Worm (Caenorhabditis elegans) whole organism, L2 larva: Measurements from ENCODE around the gene ZK1128.7.
A peak's percentile ranks its signal among the peaks of the same experiment; 100 is the strongest.

Source experiments
- C34F6.9 ChIP-seq: fragments of 150-350 bp; optimal IDR thresholded peaks from 2 replicates; lab custom pipeline; 2014; ENCODE audit warnings: missing biosample characterization, missing genetic modification characterization
- F13H6.1 ChIP-seq: sonication (generic microtip); optimal IDR thresholded peaks from 2 replicates; lab custom pipeline; 2016; ENCODE audit warnings: missing genetic modification characterization, missing compliant biosample characterization
- R02D3.7 ChIP-seq: fragments of 150-350 bp; optimal IDR thresholded peaks from 2 replicates; lab custom pipeline; 2014; ENCODE audit warnings: missing biosample characterization, missing genetic modification characterization
- Y55F3AM.14 ChIP-seq: fragments of 200-800 bp; sonication (Bioruptor generic); optimal IDR thresholded peaks from 2 replicates; lab custom pipeline; 2018; ENCODE audit warnings: mild to moderate bottlenecking, missing genetic modification characterization, missing compliant biosample characterization
- ZK546.5 ChIP-seq: sonication (generic microtip); optimal IDR thresholded peaks from 2 replicates; lab custom pipeline; 2017; ENCODE audit warnings: missing biosample characterization, missing genetic modification characterization
- alr-1 ChIP-seq: fragments of 150-350 bp; optimal IDR thresholded peaks from 2 replicates; lab custom pipeline; 2014; ENCODE audit warnings: missing biosample characterization, missing genetic modification characterization
- aly-2 ChIP-seq: fragments of 150-350 bp; optimal IDR thresholded peaks from 2 replicates; lab custom pipeline; 2014; ENCODE audit warnings: missing biosample characterization, missing genetic modification characterization
- ama-1 ChIP-seq: fragments of 150-350 bp; optimal IDR thresholded peaks from 2 replicates; lab custom pipeline; 2018; ENCODE audit warnings: inconsistent platforms
- blmp-1 ChIP-seq: sonication (generic microtip); optimal IDR thresholded peaks from 2 replicates; lab custom pipeline; 2017; ENCODE audit warnings: missing genetic modification characterization, mild to moderate bottlenecking, missing compliant biosample characterization, antibody characterized with exemption, moderate library complexity; ENCODE audit not compliant: insufficient read depth
- ceh-16 ChIP-seq: fragments of 150-350 bp; optimal IDR thresholded peaks from 2 replicates; lab custom pipeline; 2014; ENCODE audit warnings: missing biosample characterization, missing genetic modification characterization
- ceh-82 ChIP-seq: fragments of 150-350 bp; optimal IDR thresholded peaks from 2 replicates; lab custom pipeline; 2014; ENCODE audit warnings: missing biosample characterization, missing genetic modification characterization
- crh-2 ChIP-seq: sonication (generic microtip); optimal IDR thresholded peaks from 2 replicates; lab custom pipeline; 2017; ENCODE audit warnings: missing biosample characterization, missing genetic modification characterization
- dmd-4 ChIP-seq: sonication (generic microtip); optimal IDR thresholded peaks from 2 replicates; lab custom pipeline; 2017; ENCODE audit warnings: missing biosample characterization, missing genetic modification characterization
- egl-27 ChIP-seq: sonication (generic microtip); optimal IDR thresholded peaks from 3 replicates; lab custom pipeline; 2017; ENCODE audit warnings: missing biosample characterization, missing genetic modification reagents, missing genetic modification characterization
- elt-3 ChIP-seq: sonication (generic microtip); optimal IDR thresholded peaks from 2 replicates; lab custom pipeline; 2017; ENCODE audit warnings: missing biosample characterization, missing genetic modification characterization
- fos-1 ChIP-seq: fragments of 150-350 bp; optimal IDR thresholded peaks from 2 replicates; lab custom pipeline; 2014; ENCODE audit warnings: missing biosample characterization, missing genetic modification characterization
- gmeb-1 ChIP-seq: fragments of 150-350 bp; optimal IDR thresholded peaks from 2 replicates; lab custom pipeline; 2014; ENCODE audit warnings: missing biosample characterization, missing genetic modification characterization
- lin-11 ChIP-seq: fragments of 150-350 bp; sonication (generic microtip); optimal IDR thresholded peaks from 2 replicates; lab custom pipeline; 2014; ENCODE audit warnings: missing biosample characterization, missing genetic modification characterization, inconsistent platforms, mixed read lengths
- lin-13 ChIP-seq: fragments of 150-350 bp; optimal IDR thresholded peaks from 2 replicates; lab custom pipeline; 2014; ENCODE audit warnings: missing biosample characterization, missing genetic modification reagents, missing genetic modification characterization
- lin-39 ChIP-seq: fragments of 150-350 bp; optimal IDR thresholded peaks from 2 replicates; lab custom pipeline; 2014; ENCODE audit warnings: missing biosample characterization, missing genetic modification reagents, missing genetic modification characterization
- lsy-2 ChIP-seq, 2 experiments: fragments of 150-350 bp in 1 of 2; sonication (generic microtip) in 1 of 2; optimal IDR thresholded peaks; 2 replicates each; lab custom pipeline; 2014 to 2017; ENCODE audit warnings: missing biosample characterization in 2 of 2, missing genetic modification characterization in 2 of 2
- mab-5 ChIP-seq: fragments of 150-350 bp; optimal IDR thresholded peaks from 2 replicates; lab custom pipeline; 2014; ENCODE audit warnings: missing biosample characterization, missing genetic modification characterization
- mbf-1 ChIP-seq: sonication (generic microtip); optimal IDR thresholded peaks from 2 replicates; lab custom pipeline; 2017; ENCODE audit warnings: missing biosample characterization, missing genetic modification characterization
- mdl-1 ChIP-seq, 2 experiments: fragments of 150-350 bp in 1 of 2; sonication (generic microtip) in 1 of 2; optimal IDR thresholded peaks; 2 replicates each; lab custom pipeline; 2017; ENCODE audit warnings: missing biosample characterization in 2 of 2, missing genetic modification characterization in 2 of 2
- nhr-10 ChIP-seq: sonication (generic microtip); optimal IDR thresholded peaks from 2 replicates; lab custom pipeline; 2017; ENCODE audit warnings: missing biosample characterization, missing genetic modification characterization
- nhr-11 ChIP-seq: fragments of 150-350 bp; optimal IDR thresholded peaks from 2 replicates; lab custom pipeline; 2014; ENCODE audit warnings: missing biosample characterization, missing genetic modification characterization
- nhr-12 ChIP-seq: fragments of 150-350 bp; optimal IDR thresholded peaks from 2 replicates; lab custom pipeline; 2014; ENCODE audit warnings: missing biosample characterization, missing genetic modification characterization
- nhr-129 ChIP-seq: fragments of 150-350 bp; optimal IDR thresholded peaks from 2 replicates; lab custom pipeline; 2014; ENCODE audit warnings: missing biosample characterization, missing genetic modification characterization
- nhr-21 ChIP-seq: fragments of 150-350 bp; optimal IDR thresholded peaks from 2 replicates; lab custom pipeline; 2014; ENCODE audit warnings: missing biosample characterization, missing genetic modification characterization
- nhr-23 ChIP-seq: fragments of 150-350 bp; optimal IDR thresholded peaks from 2 replicates; lab custom pipeline; 2014; ENCODE audit warnings: missing biosample characterization, missing genetic modification reagents, missing genetic modification characterization
- nhr-237 ChIP-seq: fragments of 150-350 bp; optimal IDR thresholded peaks from 2 replicates; lab custom pipeline; 2014; ENCODE audit warnings: missing biosample characterization, missing genetic modification characterization
- nhr-25 ChIP-seq: fragments of 150-350 bp; sonication (generic microtip); optimal IDR thresholded peaks from 3 replicates; lab custom pipeline; 2014; ENCODE audit warnings: missing biosample characterization, missing genetic modification characterization
- nhr-6 ChIP-seq: fragments of 150-350 bp; optimal IDR thresholded peaks from 2 replicates; lab custom pipeline; 2014; ENCODE audit warnings: missing biosample characterization, missing genetic modification characterization
- nhr-77 ChIP-seq: fragments of 150-350 bp; optimal IDR thresholded peaks from 2 replicates; lab custom pipeline; 2014; ENCODE audit warnings: missing biosample characterization, missing genetic modification characterization
- peb-1 ChIP-seq: fragments of 150-350 bp; optimal IDR thresholded peaks from 2 replicates; lab custom pipeline; 2014; ENCODE audit warnings: missing biosample characterization, missing genetic modification characterization
- sem-4 ChIP-seq: fragments of 150-350 bp; optimal IDR thresholded peaks from 2 replicates; lab custom pipeline; 2014; ENCODE audit warnings: missing biosample characterization, missing genetic modification reagents, missing genetic modification characterization
- skn-1 ChIP-seq: sonication (generic microtip); optimal IDR thresholded peaks from 2 replicates; lab custom pipeline; 2017; ENCODE audit warnings: missing biosample characterization, missing genetic modification characterization
- sma-3 ChIP-seq: sonication (generic microtip); optimal IDR thresholded peaks from 2 replicates; lab custom pipeline; 2016; ENCODE audit warnings: missing genetic modification reagents, missing genetic modification characterization, missing compliant biosample characterization
- sma-9 ChIP-seq, 2 experiments: fragments of 150-350 bp in 1 of 2; sonication (generic microtip) in 1 of 2; optimal IDR thresholded peaks; 2 replicates each; lab custom pipeline; 2014 to 2016; ENCODE audit warnings: missing genetic modification characterization in 2 of 2, mild to moderate bottlenecking in 1 of 2, missing biosample characterization in 1 of 2, missing compliant biosample characterization in 1 of 2, missing genetic modification reagents in 1 of 2, moderate library complexity in 1 of 2
- snpc-4 ChIP-seq: fragments of 150-350 bp; optimal IDR thresholded peaks from 2 replicates; lab custom pipeline; 2014; ENCODE audit warnings: missing biosample characterization, missing genetic modification characterization
- unc-39 ChIP-seq: fragments of 150-350 bp; optimal IDR thresholded peaks from 2 replicates; lab custom pipeline; 2014; ENCODE audit warnings: missing biosample characterization, missing genetic modification characterization
- unc-55 ChIP-seq: fragments of 150-350 bp; sonication (generic microtip); optimal IDR thresholded peaks from 3 replicates; lab custom pipeline; 2014; ENCODE audit warnings: missing biosample characterization, missing genetic modification reagents, missing genetic modification characterization
- unc-62 ChIP-seq: fragments of 150-350 bp; optimal IDR thresholded peaks from 2 replicates; lab custom pipeline; 2014; ENCODE audit warnings: missing biosample characterization, missing genetic modification reagents, missing genetic modification characterization
- zag-1 ChIP-seq: fragments of 150-350 bp; optimal IDR thresholded peaks from 2 replicates; lab custom pipeline; 2014; ENCODE audit warnings: missing biosample characterization, missing genetic modification characterization
- ztf-1 ChIP-seq: fragments of 200-800 bp; sonication (Bioruptor generic); conservative IDR thresholded peaks from 2 replicates; pipeline ENCODE4 v1.3.6; 2022; ENCODE audit warnings: missing genetic modification characterization, missing compliant biosample characterization
- ztf-11 ChIP-seq: sonication (generic microtip); optimal IDR thresholded peaks from 2 replicates; lab custom pipeline; 2017; ENCODE audit warnings: missing biosample characterization, missing genetic modification characterization
- ztf-4 ChIP-seq: fragments of 150-350 bp; optimal IDR thresholded peaks from 2 replicates; lab custom pipeline; 2014; ENCODE audit warnings: missing biosample characterization, missing genetic modification characterization

The ZK1128.7 gene

ce11 chrIII:10151719-10152118 is 14.9 kb downstream of the ZK1128.7 start (continued):
- no peak for TF ChIP-seq gmeb-1 (tag; lab: Kevin White, UChicago)
- TF ChIP-seq ztf-11 (tag; lab: Kevin White, UChicago), result no peak
- no peak for TF ChIP-seq mdl-1 (tag; optimal IDR thresholded peaks at IDR 0.05; lab: Kevin White, UChicago)
- TF ChIP-seq ZK546.5 (tag; lab: Kevin White, UChicago), result no peak
- no peak for TF ChIP-seq ztf-1 (GFP tag; lab: Robert Waterston, UW)
- TF ChIP-seq C34F6.9, result peak; percentile 70
- peak; percentile 27 for TF ChIP-seq mab-5 (tag; lab: Kevin White, UChicago)
- TF ChIP-seq crh-2, result peak; percentile 46
- TF ChIP-seq, all 48 proteins: peak for 12

DNA sequence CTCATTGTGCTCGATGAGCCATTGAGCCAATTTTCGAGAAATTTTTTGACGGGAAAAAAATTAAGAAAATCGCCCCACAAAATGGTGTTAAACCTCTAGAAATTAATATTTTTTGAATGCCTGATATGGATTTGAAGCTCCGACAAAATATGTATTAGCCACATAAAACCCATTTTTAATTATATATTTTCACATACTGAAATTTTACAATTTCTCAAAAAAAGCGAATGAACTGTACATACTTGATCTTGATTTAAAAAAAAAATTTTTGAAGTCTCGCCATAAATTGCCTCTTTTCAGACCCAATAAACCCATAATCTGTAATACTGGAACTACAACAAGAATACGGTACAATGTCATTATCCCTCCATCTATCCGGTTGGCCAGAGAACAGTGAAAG is 15.7 kb downstream of the ZK1128.7 start, which contains the start of gene nac-3:
Gene nac-3 (plus strand): TSS at position 301 of the 400 bp plus-strand sequence.
- no peak for TF ChIP-seq Y55F3AM.14 (GFP tag; lab: Kevin White, UChicago)
- no peak for TF ChIP-seq sma-3 (GFP tag; lab: Kevin White, UChicago)
- TF ChIP-seq fos-1, result no peak
- no peak for TF ChIP-seq crh-2
- TF ChIP-seq ceh-16 (tag; lab: Kevin White, UChicago), result no peak
- no peak for TF ChIP-seq mdl-1 (tag; optimal IDR thresholded peaks at IDR 0.05; lab: Kevin White, UChicago)
- TF ChIP-seq lin-39 (tag; lab: Kevin White, UChicago), result no peak
- TF ChIP-seq nhr-11 (tag; lab: Kevin White, UChicago), result no peak
- no peak for TF ChIP-seq egl-27 (tag; lab: Kevin White, UChicago)
- TF ChIP-seq C34F6.9, result no peak
- TF ChIP-seq ama-1, result no peak
- TF ChIP-seq ztf-4 (tag; lab: Kevin White, UChicago), result no peak
- TF ChIP-seq ztf-11 (tag; lab: Kevin White, UChicago), result no peak
- no peak for TF ChIP-seq skn-1 (tag; lab: Kevin White, UChicago)
- TF ChIP-seq ztf-1 (GFP tag; lab: Robert Waterston, UW), result no peak
- TF ChIP-seq elt-3 (tag; lab: Kevin White, UChicago), result no peak
- TF ChIP-seq nhr-25 (tag; lab: Kevin White, UChicago), result no peak
- TF ChIP-seq, all 48 proteins: peak for 0

ce11 chrIII:10153003-10153402 is 16.2 kb downstream of the ZK1128.7 start:
- peak; percentile 58 for TF ChIP-seq F13H6.1 (tag; lab: Kevin White, UChicago)
- no peak for TF ChIP-seq alr-1
- no peak for TF ChIP-seq nhr-12 (tag; lab: Kevin White, UChicago)
- peak; percentile 22 for TF ChIP-seq snpc-4 (tag; lab: Kevin White, UChicago)
- TF ChIP-seq mdl-1 (tag; optimal IDR thresholded peaks at IDR 0.05; lab: Kevin White, UChicago), result peak in 1 of 2 experiments; percentile 56
- no peak for TF ChIP-seq nhr-10
- no peak for TF ChIP-seq lin-39 (tag; lab: Kevin White, UChicago)
- no peak for TF ChIP-seq nhr-25 (tag; lab: Kevin White, UChicago)
- no peak for TF ChIP-seq nhr-21
- TF ChIP-seq nhr-77 (tag; lab: Kevin White, UChicago), result no peak
- TF ChIP-seq unc-62 (GFP tag; lab: Kevin White, UChicago), result no peak
- TF ChIP-seq nhr-129 (tag; lab: Kevin White, UChicago), result peak; percentile 81
- TF ChIP-seq crh-2, result peak; percentile 67
- TF ChIP-seq peb-1 (tag; lab: Kevin White, UChicago), result no peak
- TF ChIP-seq sma-9 (GFP tag; optimal IDR thresholded peaks at IDR 0.05; lab: Kevin White, UChicago), result peak; percentile 69
- TF ChIP-seq sma-9 (tag; optimal IDR thresholded peaks at IDR 0.05; lab: Kevin White, UChicago), result no peak
- no peak for TF ChIP-seq unc-39 (tag; lab: Kevin White, UChicago)
- TF ChIP-seq ceh-16 (tag; lab: Kevin White, UChicago), result no peak
- TF ChIP-seq C34F6.9, result peak; percentile 77
- no peak for TF ChIP-seq fos-1
- peak; percentile 26 for TF ChIP-seq lin-13 (GFP tag; lab: Kevin White, UChicago)
- TF ChIP-seq egl-27 (tag; lab: Kevin White, UChicago), result peak; percentile 25
- no peak for TF ChIP-seq mbf-1 (tag; lab: Kevin White, UChicago)
- TF ChIP-seq unc-55 (GFP tag; lab: Kevin White, UChicago), result peak; percentile 90
- no peak for TF ChIP-seq skn-1 (tag; lab: Kevin White, UChicago)
- peak; percentile 64 for TF ChIP-seq nhr-6 (tag; lab: Kevin White, UChicago)
- peak; percentile 48 for TF ChIP-seq mab-5 (tag; lab: Kevin White, UChicago)
- no peak for TF ChIP-seq nhr-23 (tag; lab: Kevin White, UChicago)
- TF ChIP-seq R02D3.7 (tag; lab: Kevin White, UChicago), result no peak
- no peak for TF ChIP-seq nhr-237 (tag; lab: Kevin White, UChicago)
- no peak for TF ChIP-seq blmp-1 (tag; lab: Kevin White, UChicago)
- TF ChIP-seq dmd-4 (tag; lab: Kevin White, UChicago), result no peak
- no peak for TF ChIP-seq aly-2 (tag; lab: Kevin White, UChicago)
- no peak for TF ChIP-seq nhr-11 (tag; lab: Kevin White, UChicago)
- TF ChIP-seq lin-11, result peak; percentile 11
- TF ChIP-seq ZK546.5 (tag; lab: Kevin White, UChicago), result no peak
- no peak for TF ChIP-seq sma-3 (GFP tag; lab: Kevin White, UChicago)
- TF ChIP-seq ama-1, result no peak
- TF ChIP-seq ceh-82 (tag; lab: Kevin White, UChicago), result no peak
- TF ChIP-seq sem-4 (tag; lab: Kevin White, UChicago), result peak; percentile 59
- TF ChIP-seq ztf-4 (tag; lab: Kevin White, UChicago), result peak; percentile 26
- TF ChIP-seq zag-1 (tag; lab: Kevin White, UChicago), result peak; percentile 74
- TF ChIP-seq Y55F3AM.14 (GFP tag; lab: Kevin White, UChicago), result no peak
- no peak for TF ChIP-seq ztf-1 (GFP tag; lab: Robert Waterston, UW)
- TF ChIP-seq lsy-2 (tag; optimal IDR thresholded peaks at IDR 0.05; lab: Kevin White, UChicago), result peak in 1 of 2 experiments; percentile 72
